Worm (Caenorhabditis elegans): ENCODE results near the gene ugt-32.
A peak's percentile ranks its signal among the peaks of the same experiment; 100 is the strongest.

Gene ugt-32

ce11 chrV:3841462-3841861, 2.3 kb downstream of the ugt-32 start:
- TF ChIP-seq ZK546.5 (tag; optimal IDR thresholded peaks at IDR 0.05) (no peak), ceh-82 (tag; optimal IDR thresholded peaks at IDR 0.05) (no peak), zag-1 (tag; optimal IDR thresholded peaks at IDR 0.05) (no peak), spr-3 (GFP tag; optimal IDR thresholded peaks at IDR 0.05) (no peak), nhr-77 (tag; optimal IDR thresholded peaks at IDR 0.05) (no peak), duxl-1 (tag; optimal IDR thresholded peaks at IDR 0.05; ENCODE audit: poor library complexity) (peak; percentile 70), fos-1 (tag; optimal IDR thresholded peaks at IDR 0.05) (no peak), lin-29 (GFP tag; IDR thresholded peaks at IDR 0.05) (no peak), dmd-6 (GFP tag; IDR thresholded peaks at IDR 0.05) (peak; percentile 63), F37D6.2 (tag; optimal IDR thresholded peaks at IDR 0.05) (no peak), pqm-1 (tag; optimal IDR thresholded peaks at IDR 0.05) (peak; percentile 18), nhr-48 (tag; optimal IDR thresholded peaks at IDR 0.05) (no peak), T20F7.1 (GFP tag; optimal IDR thresholded peaks at IDR 0.05) (no peak), snpc-1.2 (GFP tag; IDR thresholded peaks at IDR 0.05) (no peak), attf-4 (tag; optimal IDR thresholded peaks at IDR 0.05) (no peak), Y75B8A.6 (GFP tag; IDR thresholded peaks at IDR 0.05) (no peak), aha-1 (tag) (no peak), zip-11 (GFP tag; IDR thresholded peaks at IDR 0.05) (no peak), D1046.2 (GFP tag; IDR thresholded peaks at IDR 0.05) (no peak), nhr-237 (tag; optimal IDR thresholded peaks at IDR 0.05) (no peak), nhr-111 (GFP tag; optimal IDR thresholded peaks at IDR 0.05) (no peak), nhr-42 (GFP tag; IDR thresholded peaks at IDR 0.05) (no peak), lim-7 (GFP tag; IDR thresholded peaks at IDR 0.05) (no peak), R02D3.7 (tag; optimal IDR thresholded peaks at IDR 0.05) (no peak), ZK337.2 (GFP tag; IDR thresholded peaks at IDR 0.05) (no peak), nhr-102 (tag; optimal IDR thresholded peaks at IDR 0.05) (peak; percentile 60), ceh-32 (tag; optimal IDR thresholded peaks at IDR 0.05; ENCODE audit: poor library complexity) (no peak), nhr-76 (tag; optimal IDR thresholded peaks at IDR 0.05) (no peak), T26A8.4 (GFP tag; IDR thresholded peaks at IDR 0.05) (no peak), mes-2 (tag; optimal IDR thresholded peaks at IDR 0.05; ENCODE audit: poor library complexity, severe bottlenecking) (no peak), lsy-2 (tag; optimal IDR thresholded peaks at IDR 0.05) (no peak), F10B5.3 (tag; optimal IDR thresholded peaks at IDR 0.05) (no peak), dmd-8 (GFP tag; IDR thresholded peaks at IDR 0.05) (no peak), skn-1 (tag; optimal IDR thresholded peaks at IDR 0.05) (no peak), daf-8 (GFP tag; IDR thresholded peaks at IDR 0.05) (no peak)

ce11 chrV:3832661-3833060, 11.1 kb downstream of the ugt-32 start:
- TF ChIP-seq tra-1 (GFP tag; IDR thresholded peaks at IDR 0.05) = no peak
- no peak for TF ChIP-seq ZK337.2 (GFP tag; IDR thresholded peaks at IDR 0.05)
- TF ChIP-seq dmd-9 (GFP tag; IDR thresholded peaks at IDR 0.05) = no peak
- TF ChIP-seq fkh-10 (GFP tag; optimal IDR thresholded peaks at IDR 0.05) = no peak
- no peak for TF ChIP-seq ceh-32 (tag; optimal IDR thresholded peaks at IDR 0.05; ENCODE audit: poor library complexity)
- no peak for TF ChIP-seq zip-11 (GFP tag; IDR thresholded peaks at IDR 0.05)
- TF ChIP-seq nhr-6 (tag; optimal IDR thresholded peaks at IDR 0.05) = no peak

ce11 chrV:3832103-3832502, 11.7 kb downstream of the ugt-32 start:
- no peak for TF ChIP-seq nhr-102 (tag; optimal IDR thresholded peaks at IDR 0.05)
- TF ChIP-seq lsy-2 (tag; optimal IDR thresholded peaks at IDR 0.05) = no peak
- TF ChIP-seq saeg-2 (GFP tag; IDR thresholded peaks at IDR 0.05) = no peak
- TF ChIP-seq spr-3 (GFP tag; optimal IDR thresholded peaks at IDR 0.05) = no peak
- TF ChIP-seq ces-1 (GFP tag; optimal IDR thresholded peaks at IDR 0.05) = no peak
- no peak for TF ChIP-seq aha-1 (tag)
- TF ChIP-seq unc-62 (GFP tag; optimal IDR thresholded peaks at IDR 0.05 in 1 of 2) = peak in 1 of 2 experiments; percentile 95
- no peak for TF ChIP-seq unc-62 (tag; optimal IDR thresholded peaks at IDR 0.05)
- no peak for TF ChIP-seq Y75B8A.6 (GFP tag; IDR thresholded peaks at IDR 0.05)
- no peak for TF ChIP-seq lin-29 (GFP tag; IDR thresholded peaks at IDR 0.05)
